Fruit fly (Drosophila melanogaster): ENCODE measurements around the gene Sb.
A peak's percentile ranks its signal among the peaks of the same experiment; 100 is the strongest.

Sb gene

DNA sequence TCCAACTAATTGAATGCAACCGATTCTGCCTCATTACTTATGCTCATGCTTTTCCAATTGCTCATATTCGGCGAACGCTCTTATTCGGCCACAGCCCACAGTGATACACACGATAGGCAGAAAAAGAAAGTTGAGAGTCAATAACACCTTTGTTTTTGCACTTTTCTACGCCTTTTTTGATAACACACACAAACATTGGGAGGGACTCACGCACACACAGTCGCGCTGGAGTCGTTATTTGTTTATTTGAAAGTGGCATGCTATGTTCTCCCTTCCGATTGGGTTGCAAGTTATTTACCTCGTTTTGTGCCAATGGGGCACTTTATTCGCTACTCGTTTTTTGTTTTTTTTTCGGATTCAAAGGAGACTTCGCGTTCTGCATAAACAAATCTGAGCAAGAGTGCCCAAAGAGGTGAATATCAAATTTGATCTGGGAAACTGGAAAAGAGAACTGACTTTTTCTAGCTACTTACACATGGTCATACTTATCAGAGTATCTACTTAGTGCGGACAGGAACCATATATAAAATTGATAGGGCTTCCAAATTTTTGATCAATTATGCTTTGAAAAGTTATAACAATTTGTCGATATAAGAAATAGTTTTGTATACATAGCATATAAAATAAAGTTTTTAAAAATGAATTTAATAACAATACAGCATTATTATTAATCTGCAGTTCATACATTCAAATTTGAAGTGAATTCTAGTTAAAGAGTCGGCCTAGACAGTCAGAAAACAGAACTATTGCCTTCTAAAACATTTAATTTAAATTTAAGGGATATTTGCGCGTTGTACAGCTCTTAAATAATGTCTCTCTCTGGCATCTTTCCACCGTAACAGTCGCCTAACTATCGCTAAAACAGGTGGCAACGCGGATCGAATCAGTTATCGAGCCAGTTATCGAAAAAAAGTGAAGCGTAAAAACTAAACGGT is 17.4 kb upstream of the Sb start, which contains the start of the genes Mhcl and Akt:
Gene Mhcl, minus strand, starts transcription at position 429 of the 935 bp plus-strand sequence.
Gene Akt, plus strand, starts transcription at position 896 of the 935 bp plus-strand sequence.
- TF ChIP-seq CG17801 (GFP tag; optimal IDR thresholded peaks at IDR 0.05; ENCODE audit: partially characterized antibody): no peak

- TF ChIP-seq CG17801 (GFP tag; optimal IDR thresholded peaks at IDR 0.05; ENCODE audit: partially characterized antibody): peak; percentile 11
These were observed 16.4 kb upstream of the Sb start for dm6 chr3R:16099268-16100240.

- TF ChIP-seq CG17801 (GFP tag; optimal IDR thresholded peaks at IDR 0.05; ENCODE audit: partially characterized antibody): no peak
These were observed 10.0 kb upstream of the Sb start for dm6 chr3R:16105813-16106480.

dm6 chr3R:16113124-16113523 is 2.8 kb upstream of the Sb start:
- TF ChIP-seq CG17801 (GFP tag; optimal IDR thresholded peaks at IDR 0.05; ENCODE audit: partially characterized antibody): no peak

DNA sequence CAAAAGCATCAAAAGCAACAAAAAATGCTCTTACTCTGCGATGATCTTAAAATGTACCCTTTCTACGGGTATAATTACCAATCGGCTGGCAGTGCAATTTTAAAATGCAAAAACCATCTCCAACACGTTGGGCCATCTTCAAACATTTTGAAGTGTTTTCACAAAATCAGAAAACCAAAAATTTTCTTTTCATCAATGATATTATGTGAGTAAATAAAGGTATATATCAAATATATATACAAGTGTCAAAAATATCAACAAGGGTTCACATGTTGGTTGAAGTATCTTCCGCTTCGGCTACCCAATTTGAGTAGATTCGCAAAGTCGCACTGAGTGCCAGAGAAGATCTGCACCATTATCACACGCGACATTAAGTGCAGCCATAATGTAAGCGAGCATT is 1.4 kb downstream of the Sb start:
- TF ChIP-seq CG17801 (GFP tag; optimal IDR thresholded peaks at IDR 0.05; ENCODE audit: partially characterized antibody): no peak

dm6 chr3R:16119441-16119840 is 3.5 kb downstream of the Sb start:
- no peak for TF ChIP-seq CG17801 (GFP tag; optimal IDR thresholded peaks at IDR 0.05; ENCODE audit: partially characterized antibody)

DNA sequence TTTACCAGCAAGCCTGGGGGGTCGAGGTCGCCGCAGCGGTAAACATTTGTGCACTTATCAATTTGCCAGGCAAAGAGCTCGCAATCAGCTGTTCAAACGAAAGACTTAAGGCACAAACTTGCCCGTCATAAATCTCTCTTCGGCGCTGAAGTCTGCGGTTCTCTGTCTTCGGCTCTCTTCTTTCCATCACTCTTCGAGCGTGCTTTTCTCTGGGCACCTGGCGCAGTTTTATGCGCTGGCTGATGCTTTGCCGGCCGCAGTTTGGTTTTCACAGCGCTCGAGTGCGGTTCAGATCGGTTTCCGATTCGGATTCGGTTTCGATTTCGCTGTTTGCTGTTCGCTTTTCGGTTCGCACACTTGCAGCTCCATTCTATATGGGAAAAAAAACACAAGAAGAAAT is 12.5 kb downstream of the Sb start:
- TF ChIP-seq CG17801 (GFP tag; optimal IDR thresholded peaks at IDR 0.05; ENCODE audit: partially characterized antibody): no peak

- no peak for TF ChIP-seq CG17801 (GFP tag; optimal IDR thresholded peaks at IDR 0.05; ENCODE audit: partially characterized antibody)
These were observed 19.7 kb downstream of the Sb start for dm6 chr3R:16135616-16136015.

DNA sequence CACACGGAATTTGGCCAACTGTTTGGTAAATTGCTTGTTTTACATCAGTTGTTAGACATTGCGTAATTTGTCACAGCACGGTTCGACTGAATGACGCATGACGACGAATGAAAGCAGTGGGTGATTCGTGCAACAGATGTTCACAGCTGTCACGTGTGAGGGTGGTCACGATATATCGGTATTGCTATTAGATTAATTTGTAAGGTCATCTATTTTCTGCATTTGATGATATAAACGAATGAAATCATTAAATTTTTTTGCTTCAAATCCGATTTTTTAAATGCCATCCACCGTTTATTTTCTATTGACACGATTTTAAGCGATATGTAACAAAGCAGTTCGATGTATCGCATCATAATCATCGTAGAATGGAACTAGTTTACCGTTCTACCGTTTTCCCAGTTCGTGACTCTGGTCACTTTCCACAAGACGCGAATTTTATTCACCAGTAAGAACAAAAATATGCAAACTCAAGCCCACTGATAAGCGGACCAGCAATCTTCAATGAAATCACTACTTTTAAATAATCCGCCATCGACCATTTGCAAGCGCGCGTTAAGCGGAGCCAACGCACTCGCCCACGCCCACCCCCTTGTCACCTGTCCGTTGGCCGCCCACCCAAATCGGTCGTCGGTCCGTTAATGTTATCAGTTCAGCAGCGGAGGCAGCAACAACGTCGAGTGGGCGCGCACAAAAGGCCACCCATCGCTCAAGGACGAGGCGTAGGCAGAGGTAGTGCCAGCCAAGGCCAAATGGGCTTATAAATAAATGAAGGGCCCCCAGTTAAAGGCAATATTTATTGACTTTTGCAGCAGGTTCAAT is 30.9 kb downstream of the Sb start, which contains the start of the genes Mic26-27 and CG5916:
Gene Mic26-27, minus strand, starts transcription at position 224 of the 822 bp plus-strand sequence.
Gene CG5916, plus strand, starts transcription at position 398 of the 822 bp plus-strand sequence.
- peak; percentile 70 for TF ChIP-seq CG17801 (GFP tag; optimal IDR thresholded peaks at IDR 0.05; ENCODE audit: partially characterized antibody)

- TF ChIP-seq CG17801 (GFP tag; optimal IDR thresholded peaks at IDR 0.05; ENCODE audit: partially characterized antibody): no peak
These were observed 32.8 kb downstream of the Sb start for dm6 chr3R:16148712-16149111.

- no peak for TF ChIP-seq CG17801 (GFP tag; optimal IDR thresholded peaks at IDR 0.05; ENCODE audit: partially characterized antibody)
These were observed 35.4 kb downstream of the Sb start, which contains the start of gene Fer2 for dm6 chr3R:16151239-16151860. Fer2 (minus strand) TSS chr3R:16151312.

- TF ChIP-seq CG17801 (GFP tag; optimal IDR thresholded peaks at IDR 0.05; ENCODE audit: partially characterized antibody): no peak
These were observed 36.4 kb downstream of the Sb start for dm6 chr3R:16152369-16152768.

DNA sequence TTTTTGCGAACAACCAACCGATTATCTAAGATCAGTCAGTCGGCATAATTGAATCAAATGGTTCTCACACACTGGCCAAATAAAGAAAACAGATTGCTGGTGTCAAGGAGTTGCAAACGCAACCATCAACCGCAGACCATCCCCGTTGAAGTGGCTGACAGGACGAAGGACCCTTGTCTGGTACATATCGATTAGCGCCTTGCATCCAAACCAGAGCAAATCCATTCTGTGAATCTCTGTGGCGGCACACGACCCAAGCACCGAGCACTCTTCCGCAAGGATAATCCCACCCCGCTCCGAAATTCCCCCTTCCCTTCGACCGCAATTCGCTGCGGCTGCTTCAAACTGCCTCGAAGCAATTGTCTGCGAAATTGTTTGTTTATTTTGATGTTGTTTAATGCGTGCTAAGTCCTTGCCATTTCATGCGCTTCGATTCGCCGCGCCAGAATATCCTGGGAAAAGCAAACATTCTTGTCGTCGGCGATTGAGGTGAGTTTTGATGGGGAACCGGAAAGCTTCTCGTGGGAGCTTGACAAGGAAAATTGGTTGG is 37.5 kb downstream of the Sb start:
- no peak for TF ChIP-seq CG17801 (GFP tag; optimal IDR thresholded peaks at IDR 0.05; ENCODE audit: partially characterized antibody)

Measured in ovary, adult (tissue).